Worm (Caenorhabditis elegans): ENCODE results near the gene T21D12.12.

- TF ChIP-seq daf-12 (tag; optimal IDR thresholded peaks at IDR 0.05) (no peak), ztf-4 (tag; optimal IDR thresholded peaks at IDR 0.05) (no peak)
Observed at ce11 chrIV:262460-262859, 3.8 kb upstream of the T21D12.12 start.
